Worm (Caenorhabditis elegans) whole organism, late embryonic: ENCODE results near the gene unc-10.

Source experiments
- ceh-14 ChIP-seq: sonication (generic microtip); optimal IDR thresholded peaks from 2 replicates; lab custom pipeline; 2016; ENCODE audit warnings: missing genotype, missing genetic modification characterization, missing compliant biosample characterization
- ceh-48 ChIP-seq: sonication (generic microtip); optimal IDR thresholded peaks from 2 replicates; lab custom pipeline; 2016; ENCODE audit warnings: missing genetic modification characterization, inconsistent platforms, missing compliant biosample characterization
- fkh-6 ChIP-seq: sonication (generic microtip); optimal IDR thresholded peaks from 2 replicates; lab custom pipeline; 2016; ENCODE audit warnings: missing genetic modification characterization, missing compliant biosample characterization
- madf-2 ChIP-seq: sonication (generic microtip); optimal IDR thresholded peaks from 2 replicates; lab custom pipeline; 2017; ENCODE audit warnings: missing genetic modification characterization, missing compliant biosample characterization
- pqm-1 ChIP-seq: sonication (generic microtip); optimal IDR thresholded peaks from 2 replicates; lab custom pipeline; 2016; ENCODE audit warnings: missing genetic modification characterization, missing compliant biosample characterization
- zip-5 ChIP-seq: sonication (generic microtip); optimal IDR thresholded peaks from 2 replicates; lab custom pipeline; 2016; ENCODE audit warnings: missing genetic modification characterization, missing compliant biosample characterization

unc-10 gene

ce11 chrX:7222383-7222782, 57.7 kb downstream of the unc-10 start:
- TF ChIP-seq madf-2 (no peak), ceh-48 (tag; lab: Kevin White, UChicago) (peak; percentile 84), zip-5 (tag; lab: Kevin White, UChicago) (no peak), ceh-14 (no peak), fkh-6 (tag; lab: Kevin White, UChicago) (no peak), pqm-1 (no peak)
